Worm (Caenorhabditis elegans) whole organism, young adult: ENCODE results near the gene C25E10.8.

Experiments used
- B0019.2 ChIP-seq: fragments of 200-800 bp; sonication (Bioruptor generic); conservative IDR thresholded peaks from 2 replicates; pipeline ENCODE4 v1.3.6; 2022; ENCODE audit warnings: missing genetic modification reagents, missing genetic modification characterization, missing compliant biosample characterization
- F23B12.7 ChIP-seq: sonication (generic microtip); optimal IDR thresholded peaks from 2 replicates; lab custom pipeline; 2017; ENCODE audit warnings: missing genetic modification characterization, mild to moderate bottlenecking, missing compliant biosample characterization, antibody characterized with exemption, moderate library complexity; ENCODE audit not compliant: insufficient read depth
- Y67H2A.10 ChIP-seq: fragments of 200-800 bp; sonication (Bioruptor generic); conservative IDR thresholded peaks from 2 replicates; pipeline ENCODE4 v1.3.6; 2022; ENCODE audit warnings: missing genetic modification reagents, missing genetic modification characterization, missing compliant biosample characterization
- Y95B8A.8 ChIP-seq: fragments of 200-800 bp; sonication (Bioruptor generic); IDR thresholded peaks from 2 replicates; pipeline ENCODE4 v1.3.6; 2022; ENCODE audit warnings: missing genetic modification reagents, missing genetic modification characterization, missing compliant biosample characterization
- akir-1 ChIP-seq: fragments of 200-800 bp; sonication (Bioruptor generic); optimal IDR thresholded peaks from 2 replicates; lab custom pipeline; 2018; ENCODE audit warnings: mild to moderate bottlenecking, missing genetic modification characterization, moderate library complexity, missing compliant biosample characterization
- ama-1 ChIP-seq, 3 experiments: fragments of 150-350 bp in 1 of 3; sonication (generic microtip) in 2 of 3; optimal IDR thresholded peaks; 2 replicates each; lab custom pipeline; 2014 to 2018; ENCODE audit warnings: missing biosample characterization in 2 of 3, missing genetic modification characterization in 2 of 3, missing genetic modification reagents in 2 of 3
- ceh-91 ChIP-seq: fragments of 200-800 bp; sonication (Bioruptor generic); IDR thresholded peaks from 2 replicates; pipeline ENCODE4 v1.3.6; 2022; ENCODE audit warnings: missing genetic modification reagents, missing genetic modification characterization, missing compliant biosample characterization
- egl-44 ChIP-seq: fragments of 200-800 bp; sonication (Bioruptor generic); IDR thresholded peaks from 2 replicates; pipeline ENCODE4 v1.3.6; 2022; ENCODE audit warnings: missing genetic modification reagents, missing genetic modification characterization, missing compliant biosample characterization
- ets-4 ChIP-seq: fragments of 200-800 bp; sonication (Bioruptor generic); optimal IDR thresholded peaks from 2 replicates; lab custom pipeline; 2018; ENCODE audit warnings: mild to moderate bottlenecking, missing genetic modification characterization, missing compliant biosample characterization
- hlh-12 ChIP-seq: sonication (generic microtip); optimal IDR thresholded peaks from 2 replicates; lab custom pipeline; 2016; ENCODE audit warnings: missing genetic modification characterization, missing compliant biosample characterization
- hmg-1.2 ChIP-seq: fragments of 200-800 bp; sonication (Bioruptor generic); IDR thresholded peaks from 2 replicates; pipeline ENCODE4 v1.3.6; 2022; ENCODE audit warnings: missing genetic modification reagents, missing genetic modification characterization, missing compliant biosample characterization
- let-607 ChIP-seq, 2 experiments: fragments of 200-800 bp in 1 of 2; sonication (Bioruptor generic) in 1 of 2; sonication (generic microtip) in 1 of 2; optimal IDR thresholded peaks; 2 replicates each; lab custom pipeline; 2016 to 2018; ENCODE audit warnings: mild to moderate bottlenecking in 2 of 2, missing compliant biosample characterization in 2 of 2, missing genetic modification characterization in 2 of 2, moderate library complexity in 2 of 2, missing genotype in 1 of 2
- madf-3 ChIP-seq: fragments of 200-800 bp; sonication (Bioruptor generic); IDR thresholded peaks from 2 replicates; pipeline ENCODE4 v1.3.6; 2022; ENCODE audit warnings: missing genetic modification reagents, missing genetic modification characterization, missing compliant biosample characterization
- unc-62 ChIP-seq: fragments of 150-350 bp; optimal IDR thresholded peaks from 2 replicates; lab custom pipeline; 2014; ENCODE audit warnings: missing biosample characterization, missing genetic modification reagents, missing genetic modification characterization

DNA sequence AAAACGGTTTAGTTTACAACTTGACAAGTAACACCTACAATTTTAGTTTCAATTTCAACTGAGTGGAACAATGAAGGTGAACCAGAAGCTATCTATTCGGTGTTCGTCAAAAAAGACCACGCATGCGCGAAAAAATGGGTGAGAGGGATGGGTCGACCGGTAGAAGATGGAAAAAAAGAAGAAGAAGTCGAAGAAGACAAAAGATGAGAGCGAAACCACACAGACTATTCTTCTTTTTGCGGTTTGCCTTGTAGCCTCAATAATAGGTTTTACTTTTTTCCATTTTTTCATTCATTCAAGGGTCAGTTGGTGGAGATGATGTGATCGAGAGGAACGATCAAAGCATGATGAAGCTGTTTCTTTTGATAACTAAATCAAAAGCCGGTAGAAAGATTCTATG lies 28.5 kb upstream of the C25E10.8 start:
- no peak for TF ChIP-seq unc-62 (GFP tag; lab: Kevin White, UChicago)
- no peak for TF ChIP-seq egl-44 (GFP tag; lab: Robert Waterston, UW)
- no peak for TF ChIP-seq let-607 (tag; optimal IDR thresholded peaks at IDR 0.05; lab: Kevin White, UChicago)
- TF ChIP-seq akir-1: no peak
- TF ChIP-seq Y95B8A.8 (GFP tag; lab: Robert Waterston, UW): no peak
- TF ChIP-seq Y67H2A.10 (GFP tag; lab: Robert Waterston, UW): no peak
- no peak for TF ChIP-seq madf-3 (GFP tag; lab: Robert Waterston, UW)
- no peak for TF ChIP-seq ceh-91 (GFP tag; lab: Robert Waterston, UW)
- TF ChIP-seq F23B12.7 (tag; lab: Kevin White, UChicago): no peak
- no peak for TF ChIP-seq hmg-1.2
- no peak for TF ChIP-seq ama-1 (optimal IDR thresholded peaks at IDR 0.05; lab: Kevin White, UChicago)
- no peak for TF ChIP-seq ama-1 (GFP tag; optimal IDR thresholded peaks at IDR 0.05; lab: Kevin White, UChicago)
- TF ChIP-seq B0019.2 (GFP tag; lab: Robert Waterston, UW): no peak
- no peak for TF ChIP-seq ets-4 (GFP tag; lab: Kevin White, UChicago)
- TF ChIP-seq hlh-12 (tag; lab: Kevin White, UChicago): no peak
